Fruit fly (Drosophila melanogaster): ENCODE results near the gene Klp31E.

The Klp31E gene

DNA sequence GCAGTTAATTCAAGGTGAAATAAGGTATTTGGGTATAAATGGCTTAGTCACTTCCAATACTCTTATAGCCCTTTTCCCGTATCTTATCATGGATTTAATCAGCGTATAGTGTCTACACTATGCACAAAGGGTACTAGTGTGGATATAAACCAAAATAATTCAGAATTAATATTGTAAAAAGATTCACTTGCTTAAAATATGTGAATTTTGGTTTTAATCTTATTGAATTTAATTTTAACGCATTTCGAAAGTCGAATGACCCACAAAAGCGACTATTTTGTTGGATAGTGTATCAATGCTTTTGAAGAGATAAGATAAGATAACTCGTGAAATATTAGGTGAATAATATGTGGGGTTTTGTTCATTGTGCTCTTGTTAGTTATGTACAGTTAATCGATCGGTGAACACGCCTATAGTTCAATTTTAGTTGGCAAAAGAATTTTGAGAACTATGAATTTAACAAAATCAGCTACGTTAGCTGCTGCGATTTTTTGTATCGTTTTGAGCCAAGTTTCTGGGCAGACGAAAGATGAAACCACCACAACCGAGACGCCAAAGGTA, 31.8 kb upstream of the Klp31E start, which contains the start of gene CG5096 (continued):
- peak; percentile 86 for TF ChIP-seq kay (GFP tag; optimal IDR thresholded peaks at IDR 0.05)
- TF ChIP-seq Nf-YC (tag; optimal IDR thresholded peaks at IDR 0.05), result peak; percentile 69
- no peak for TF ChIP-seq inv (GFP tag; IDR thresholded peaks at IDR 0.05; ENCODE audit: partially characterized antibody)
- peak; percentile 85 for TF ChIP-seq CG15514 (GFP tag; optimal IDR thresholded peaks at IDR 0.05)
- TF ChIP-seq CG9797 (GFP tag; optimal IDR thresholded peaks at IDR 0.05), result no peak
- TF ChIP-seq so (GFP tag; IDR thresholded peaks at IDR 0.05), result peak; percentile 93
- peak; percentile 81 for TF ChIP-seq danr (GFP tag; IDR thresholded peaks at IDR 0.05)
- TF ChIP-seq az2 (GFP tag; optimal IDR thresholded peaks at IDR 0.05), result peak; percentile 79
- TF ChIP-seq CG17361 (GFP tag; IDR thresholded peaks at IDR 0.05), result peak; percentile 84; the same call in 2 of the 3 replicates
- peak; percentile 18 for TF ChIP-seq shn (GFP tag; optimal IDR thresholded peaks at IDR 0.05)
- TF ChIP-seq Eip74EF (GFP tag; optimal IDR thresholded peaks at IDR 0.05), result peak in 1 of 2 experiments; percentile 87
- TF ChIP-seq CG42726 (GFP tag; IDR thresholded peaks at IDR 0.05; ENCODE audit: partially characterized antibody), result no peak
- TF ChIP-seq CG10565 (GFP tag; optimal IDR thresholded peaks at IDR 0.05), result no peak
- peak; percentile 82 for TF ChIP-seq CG32767 (GFP tag; IDR thresholded peaks at IDR 0.05)
- peak; percentile 76 for TF ChIP-seq Nf-YA (GFP tag; IDR thresholded peaks at IDR 0.05)
- TF ChIP-seq CG34422 (GFP tag; IDR thresholded peaks at IDR 0.05), result peak; percentile 91
- TF ChIP-seq Fer1 (GFP tag; optimal IDR thresholded peaks at IDR 0.05), result peak; percentile 95
- peak; percentile 64 for TF ChIP-seq ewg (GFP tag; optimal IDR thresholded peaks at IDR 0.05)
- peak; percentile 82 for TF ChIP-seq CG12155 (GFP tag; optimal IDR thresholded peaks at IDR 0.05)
- TF ChIP-seq Rx (GFP tag; IDR thresholded peaks at IDR 0.05), result no peak
- TF ChIP-seq Ets97D (GFP tag; optimal IDR thresholded peaks at IDR 0.05), result peak; percentile 50
- TF ChIP-seq bcd (GFP tag; optimal IDR thresholded peaks at IDR 0.05), result peak; percentile 79
- TF ChIP-seq peb (GFP tag; IDR thresholded peaks at IDR 0.05), result peak; percentile 42; the same call in 1 of the 2 replicates
- TF ChIP-seq jigr1 (GFP tag; IDR thresholded peaks at IDR 0.05), result 0 out of 3 replicates have a peak, but pooled peaks have one; percentile 47
- TF ChIP-seq CG11723 (GFP tag; optimal IDR thresholded peaks at IDR 0.05), result peak; percentile 70
- no peak for TF ChIP-seq CG8290 (GFP tag; optimal IDR thresholded peaks at IDR 0.05)
- peak in 1 of 2 experiments; percentile 92 for TF ChIP-seq CG8290 (tag; optimal IDR thresholded peaks at IDR 0.05)
- TF ChIP-seq CG12071 (GFP tag; optimal IDR thresholded peaks at IDR 0.05), result no peak
- TF ChIP-seq gce (GFP tag; IDR thresholded peaks at IDR 0.05), result no peak; the same call in 2 of the 3 replicates
- TF ChIP-seq CG2678 (tag; optimal IDR thresholded peaks at IDR 0.05), result peak; percentile 97
- TF ChIP-seq CG10979 (tag; optimal IDR thresholded peaks at IDR 0.05), result peak; percentile 80
- peak; percentile 15 for TF ChIP-seq sima (GFP tag; optimal IDR thresholded peaks at IDR 0.05)
- TF ChIP-seq CG13123 (GFP tag; optimal IDR thresholded peaks at IDR 0.05), result peak; percentile 71
- TF ChIP-seq CG13624 (GFP tag; optimal IDR thresholded peaks at IDR 0.05), result peak; percentile 79
- peak; percentile 71 for TF ChIP-seq CG16863 (GFP tag; optimal IDR thresholded peaks at IDR 0.05)
- TF ChIP-seq tin (GFP tag; optimal IDR thresholded peaks at IDR 0.05), result peak; percentile 67
- TF ChIP-seq BEAF-32 (GFP tag; optimal IDR thresholded peaks at IDR 0.05), result no peak
- TF ChIP-seq CG2120 (GFP tag; optimal IDR thresholded peaks at IDR 0.05), result peak; percentile 96
- TF ChIP-seq GATAe (GFP tag; conservative IDR thresholded peaks at IDR 0.05), result peak; percentile 100
- peak; percentile 91 for TF ChIP-seq Meics (GFP tag; optimal IDR thresholded peaks at IDR 0.05)
- TF ChIP-seq lilli (GFP tag; optimal IDR thresholded peaks at IDR 0.05), result peak; percentile 93
- TF ChIP-seq Ada2b (GFP tag; IDR thresholded peaks at IDR 0.05), result peak; percentile 89
- peak; percentile 67 for TF ChIP-seq CG4820 (GFP tag; optimal IDR thresholded peaks at IDR 0.05)
- TF ChIP-seq H15 (GFP tag; IDR thresholded peaks at IDR 0.05), result peak; percentile 82; the same call in 2 of the 3 replicates
- TF ChIP-seq ro (GFP tag; IDR thresholded peaks at IDR 0.05), result peak; percentile 39; the same call in 1 of the 2 replicates
- TF ChIP-seq CG14965 (GFP tag; optimal IDR thresholded peaks at IDR 0.05; ENCODE audit: borderline replicate concordance), result no peak
- no peak for TF ChIP-seq nom (GFP tag; optimal IDR thresholded peaks at IDR 0.05)
- TF ChIP-seq HLH3B (GFP tag; IDR thresholded peaks at IDR 0.05), result peak; percentile 93; the same call in 1 of the 2 replicates
- peak; percentile 81 for TF ChIP-seq phol (tag; optimal IDR thresholded peaks at IDR 0.05)
- peak; percentile 72; the same call in 1 of the 3 replicates for TF ChIP-seq C15 (GFP tag; IDR thresholded peaks at IDR 0.05)

Data from whole organism, embryonic.